Fruit fly (Drosophila melanogaster) whole organism, embryonic: ENCODE data around the gene Actn.

Experiments
- Atf3 ChIP-seq: fragments of 200-800 bp; sonication (Bioruptor generic); optimal IDR thresholded peaks from 3 replicates; lab custom pipeline; 2016; ENCODE audit warnings: missing biosample characterization, missing genetic modification characterization
- CG11695 ChIP-seq: fragments of 200-800 bp; sonication (Bioruptor generic); IDR thresholded peaks from 3 replicates; pipeline ENCODE4 v1.3.6; 2022; ENCODE audit warnings: missing biosample characterization, missing genetic modification characterization
- CG11696 ChIP-seq: fragments of 200-800 bp; sonication (Bioruptor generic); IDR thresholded peaks from 2 replicates; pipeline ENCODE4 v1.3.6; 2022; ENCODE audit warnings: missing biosample characterization, missing genetic modification characterization
- CG12299 ChIP-seq: fragments of 200-800 bp; sonication (Bioruptor generic); optimal IDR thresholded peaks from 2 replicates; lab custom pipeline; 2018; ENCODE audit warnings: missing biosample characterization, mild to moderate bottlenecking, missing genetic modification characterization
- CG14014 ChIP-seq: fragments of 200-800 bp; sonication (Bioruptor generic); IDR thresholded peaks from 2 replicates; pipeline ENCODE4 v1.3.6; 2022; ENCODE audit warnings: missing biosample characterization, missing genetic modification characterization
- CG2116 ChIP-seq: fragments of 200-800 bp; sonication (Bioruptor generic); optimal IDR thresholded peaks from 3 replicates; lab custom pipeline; 2018; ENCODE audit warnings: missing biosample characterization, mild to moderate bottlenecking, missing genetic modification characterization
- CG2120 ChIP-seq: fragments of 200-800 bp; sonication (Bioruptor generic); optimal IDR thresholded peaks from 3 replicates; lab custom pipeline; 2016; ENCODE audit warnings: missing biosample characterization, missing genetic modification characterization
- CG31365 ChIP-seq: fragments of 200-800 bp; sonication (Bioruptor generic); optimal IDR thresholded peaks from 2 replicates; lab custom pipeline; 2018; ENCODE audit warnings: missing biosample characterization, mild to moderate bottlenecking, missing genetic modification characterization
- CG31441 ChIP-seq: fragments of 200-800 bp; sonication (Bioruptor generic); IDR thresholded peaks from 2 replicates; pipeline ENCODE4 v1.3.6; 2022; ENCODE audit warnings: missing biosample characterization, missing genetic modification characterization
- CG34224 ChIP-seq: fragments of 200-800 bp; sonication (Bioruptor generic); IDR thresholded peaks from 3 replicates; pipeline ENCODE4 v1.3.6; 2022; ENCODE audit warnings: missing biosample characterization, missing genetic modification characterization; ENCODE audit not compliant: partially characterized antibody
- CG4282 ChIP-seq: fragments of 200-800 bp; sonication (Bioruptor generic); optimal IDR thresholded peaks from 2 replicates; lab custom pipeline; 2016; ENCODE audit warnings: missing biosample characterization, missing genetic modification characterization
- CG6654 ChIP-seq: fragments of 200-800 bp; sonication (Bioruptor generic); optimal IDR thresholded peaks from 2 replicates; lab custom pipeline; 2017; ENCODE audit warnings: missing biosample characterization, mild to moderate bottlenecking, missing genetic modification characterization
- CG8281 ChIP-seq: fragments of 200-800 bp; sonication (Bioruptor generic); optimal IDR thresholded peaks from 2 replicates; lab custom pipeline; 2018; ENCODE audit warnings: missing biosample characterization, mild to moderate bottlenecking, missing genetic modification characterization, moderate library complexity
- Dek ChIP-seq: fragments of 200-800 bp; sonication (Bioruptor generic); optimal IDR thresholded peaks from 3 replicates; lab custom pipeline; 2019; ENCODE audit warnings: missing biosample characterization, mild to moderate bottlenecking, missing genetic modification characterization, moderate library complexity
- E2f2 ChIP-seq: fragments of 200-800 bp; sonication (Bioruptor generic); IDR thresholded peaks from 2 replicates; pipeline ENCODE4 v1.3.6; 2022; ENCODE audit warnings: missing biosample characterization, missing genetic modification characterization
- ERR ChIP-seq: fragments of 200-800 bp; sonication (Bioruptor generic); optimal IDR thresholded peaks from 2 replicates; lab custom pipeline; 2016; ENCODE audit warnings: missing biosample characterization, missing genetic modification characterization
- Ets65A ChIP-seq: fragments of 200-800 bp; sonication (Bioruptor generic); peaks from one replicate; lab custom pipeline; 2016; ENCODE audit warnings: missing biosample characterization, missing genetic modification characterization
- HHEX ChIP-seq: fragments of 200-800 bp; sonication (Bioruptor generic); optimal IDR thresholded peaks from 3 replicates; lab custom pipeline; 2017; ENCODE audit warnings: missing biosample characterization, mild to moderate bottlenecking, missing genetic modification characterization, missing genetic modification reagents
- Hmr ChIP-seq: fragments of 200-800 bp; sonication (Bioruptor generic); optimal IDR thresholded peaks from 3 replicates; lab custom pipeline; 2017; ENCODE audit warnings: mild to moderate bottlenecking, missing biosample characterization, missing genetic modification reagents, missing genetic modification characterization
- Lhr ChIP-seq: fragments of 200-800 bp; sonication (Bioruptor generic); optimal IDR thresholded peaks from 3 replicates; lab custom pipeline; 2017; ENCODE audit warnings: mild to moderate bottlenecking, missing biosample characterization, missing genetic modification reagents, missing genetic modification characterization
- MTF-1 ChIP-seq: fragments of 200-800 bp; sonication (Bioruptor generic); optimal IDR thresholded peaks from 2 replicates; lab custom pipeline; 2018; ENCODE audit warnings: missing biosample characterization, mild to moderate bottlenecking, missing genetic modification characterization, borderline replicate concordance
- NC2β ChIP-seq: fragments of 200-800 bp; sonication (Bioruptor generic); optimal IDR thresholded peaks from 2 replicates; lab custom pipeline; 2016; ENCODE audit warnings: missing biosample characterization, missing genetic modification characterization
- Nf-YC ChIP-seq: fragments of 200-800 bp; optimal IDR thresholded peaks from 3 replicates; lab custom pipeline; 2019; ENCODE audit warnings: missing biosample characterization, mild to moderate bottlenecking, missing genetic modification characterization, moderate library complexity
- Oli ChIP-seq: fragments of 200-800 bp; sonication (Bioruptor generic); optimal IDR thresholded peaks from 2 replicates; lab custom pipeline; 2018; ENCODE audit warnings: missing biosample characterization, mild to moderate bottlenecking, missing genetic modification characterization, moderate library complexity
- ato ChIP-seq: fragments of 200-800 bp; sonication (Bioruptor generic); IDR thresholded peaks from 2 replicates; pipeline ENCODE4 v1.3.6; 2022; ENCODE audit warnings: missing biosample characterization, missing genetic modification characterization; ENCODE audit not compliant: partially characterized antibody
- br ChIP-seq: fragments of >200 bp; optimal IDR thresholded peaks from 2 replicates; lab custom pipeline; 2017
- bsh ChIP-seq, 2 experiments: fragments of 200-800 bp; sonication (Bioruptor generic); optimal IDR thresholded peaks; 2 replicates each; lab custom pipeline; 2017 to 2018; ENCODE audit warnings: mild to moderate bottlenecking in 2 of 2, missing biosample characterization in 2 of 2, missing genetic modification characterization in 2 of 2, moderate library complexity in 1 of 2
- ems ChIP-seq: fragments of 200-800 bp; sonication (Bioruptor generic); optimal IDR thresholded peaks from 3 replicates; lab custom pipeline; 2016; ENCODE audit warnings: missing biosample characterization, missing genetic modification characterization
- en ChIP-seq: fragments of 200-800 bp; sonication (Bioruptor generic); optimal IDR thresholded peaks from 2 replicates; lab custom pipeline; 2016; ENCODE audit warnings: missing biosample characterization, missing genetic modification characterization
- esg ChIP-seq: fragments of 200-800 bp; sonication (Bioruptor generic); conservative IDR thresholded peaks from 2 replicates; pipeline ENCODE4 v1.3.6; 2022; ENCODE audit warnings: missing biosample characterization, missing genetic modification characterization
- exex ChIP-seq: fragments of 200-800 bp; sonication (Bioruptor generic); optimal IDR thresholded peaks from 4 replicates; lab custom pipeline; 2018; ENCODE audit warnings: missing biosample characterization, mild to moderate bottlenecking, missing genetic modification characterization, moderate library complexity
- gce ChIP-seq: fragments of 200-800 bp; sonication (Bioruptor generic); IDR thresholded peaks from 3 replicates; pipeline ENCODE4 v1.3.6; 2022; ENCODE audit warnings: missing biosample characterization, missing genetic modification characterization
- gcm2 ChIP-seq: fragments of 200-800 bp; sonication (Bioruptor generic); optimal IDR thresholded peaks from 2 replicates; lab custom pipeline; 2016; ENCODE audit warnings: missing biosample characterization, missing genetic modification characterization
- gfzf ChIP-seq: fragments of 200-800 bp; sonication (Bioruptor generic); optimal IDR thresholded peaks from 2 replicates; lab custom pipeline; 2016; ENCODE audit warnings: missing biosample characterization, mild to moderate bottlenecking, missing genetic modification characterization, moderate library complexity
- hbn ChIP-seq: fragments of 200-800 bp; sonication (Bioruptor generic); IDR thresholded peaks from 2 replicates; pipeline ENCODE4 v1.3.6; 2022; ENCODE audit warnings: missing biosample characterization, missing genetic modification characterization; ENCODE audit not compliant: partially characterized antibody
- jigr1 ChIP-seq: fragments of 200-800 bp; sonication (Bioruptor generic); IDR thresholded peaks from 3 replicates; pipeline ENCODE4 v1.3.6; 2022; ENCODE audit warnings: missing biosample characterization, missing genetic modification characterization
- kay ChIP-seq: fragments of 200-800 bp; sonication (Bioruptor generic); optimal IDR thresholded peaks from 2 replicates; lab custom pipeline; 2016; ENCODE audit warnings: missing biosample characterization, missing genetic modification characterization
- lab ChIP-seq: fragments of 200-800 bp; sonication (Bioruptor generic); optimal IDR thresholded peaks from 3 replicates; lab custom pipeline; 2017; ENCODE audit warnings: missing biosample characterization, missing genetic modification characterization, mild to moderate bottlenecking, moderate library complexity, missing genetic modification reagents
- p53 ChIP-seq: fragments of 200-800 bp; sonication (Bioruptor generic); optimal IDR thresholded peaks from 2 replicates; lab custom pipeline; 2016; ENCODE audit warnings: missing biosample characterization, missing genetic modification characterization
- pnt ChIP-seq: fragments of 200-800 bp; sonication (Bioruptor generic); optimal IDR thresholded peaks from 3 replicates; lab custom pipeline; 2016; ENCODE audit warnings: missing biosample characterization, missing genetic modification characterization
- psq ChIP-seq: fragments of 200-800 bp; sonication (Bioruptor generic); optimal IDR thresholded peaks from 2 replicates; lab custom pipeline; 2017; ENCODE audit warnings: missing biosample characterization, missing genetic modification characterization
- scrt ChIP-seq: fragments of 200-800 bp; sonication (Bioruptor generic); optimal IDR thresholded peaks from 2 replicates; lab custom pipeline; 2018; ENCODE audit warnings: missing biosample characterization, mild to moderate bottlenecking, missing genetic modification characterization, moderate library complexity
- sim ChIP-seq: fragments of 200-800 bp; sonication (Bioruptor generic); IDR thresholded peaks from 2 replicates; pipeline ENCODE4 v1.3.6; 2022; ENCODE audit warnings: missing biosample characterization, missing genetic modification characterization
- slbo ChIP-seq: fragments of 200-800 bp; sonication (Bioruptor generic); IDR thresholded peaks from 2 replicates; pipeline ENCODE4 v1.3.6; 2022; ENCODE audit warnings: missing biosample characterization, missing genetic modification characterization
- tio ChIP-seq: fragments of 200-800 bp; sonication (Bioruptor generic); optimal IDR thresholded peaks from 2 replicates; lab custom pipeline; 2017; ENCODE audit warnings: missing biosample characterization, missing genetic modification characterization, inconsistent platforms
- tll ChIP-seq, 2 experiments: fragments of 200-800 bp in 1 of 2; fragments of >200 bp in 1 of 2; sonication (Bioruptor generic) in 1 of 2; optimal IDR thresholded peaks; 2 replicates each; lab custom pipeline; 2017 to 2019; ENCODE audit warnings: missing biosample characterization in 2 of 2, missing genetic modification characterization in 2 of 2, mild to moderate bottlenecking in 1 of 2, moderate library complexity in 1 of 2
- ttk ChIP-seq: fragments of 200-800 bp; sonication (Bioruptor generic); IDR thresholded peaks from 2 replicates; pipeline ENCODE4 v2.1.2; 2022; ENCODE audit warnings: missing biosample characterization, missing genetic modification characterization
- unc-4 ChIP-seq: fragments of 200-800 bp; sonication (Bioruptor generic); IDR thresholded peaks from 2 replicates; pipeline ENCODE4 v1.3.6; 2022; ENCODE audit warnings: missing biosample characterization, missing genetic modification characterization; ENCODE audit not compliant: partially characterized antibody
- z ChIP-seq: fragments of 200-800 bp; sonication (Bioruptor generic); IDR thresholded peaks from 3 replicates; pipeline ENCODE4 v1.3.6; 2022; ENCODE audit warnings: missing biosample characterization, missing genetic modification characterization

The Actn gene

dm6 chrX:2050070-2050899, 8.2 kb upstream of the Actn start, which contains the start of gene moody (continued):
- peak; percentile 69 to 95 for TF ChIP-seq bsh (GFP tag; optimal IDR thresholded peaks at IDR 0.05; lab: Kevin White, UChicago)
- peak; percentile 97 for TF ChIP-seq MTF-1 (GFP tag; lab: Kevin White, UChicago)
- peak; percentile 83 for TF ChIP-seq CG8281 (tag; lab: Kevin White, UChicago)
- TF ChIP-seq unc-4 (GFP tag; lab: Robert Waterston, UW) = peak; percentile 58
- TF ChIP-seq exex (tag; lab: Kevin White, UChicago) = peak; percentile 85
- peak; percentile 95 for TF ChIP-seq esg
- TF ChIP-seq sim (GFP tag; lab: Robert Waterston, UW) = peak; percentile 95
- TF ChIP-seq CG31365 (tag; lab: Kevin White, UChicago) = peak; percentile 93
- peak; percentile 91 for TF ChIP-seq Nf-YC (tag; lab: Kevin White, UChicago)
- TF ChIP-seq ttk (GFP tag; lab: Robert Waterston, UW) = peak; percentile 97
- peak; percentile 97 for TF ChIP-seq HHEX (GFP tag; lab: Kevin White, UChicago)
- peak; percentile 95 for TF ChIP-seq p53
- peak; percentile 97 for TF ChIP-seq en
- TF ChIP-seq Dek (tag; lab: Kevin White, UChicago) = peak; percentile 97
- peak; percentile 97 for TF ChIP-seq pnt
- TF ChIP-seq CG12299 (tag; lab: Kevin White, UChicago) = peak; percentile 94
- no peak for TF ChIP-seq br
- peak; percentile 92 for TF ChIP-seq CG11696 (GFP tag; lab: Robert Waterston, UW)
- TF ChIP-seq scrt (GFP tag; lab: Kevin White, UChicago) = peak; percentile 94
- TF ChIP-seq Ets65A = peak; percentile 99
- peak; percentile 94 for TF ChIP-seq CG11695 (GFP tag; lab: Robert Waterston, UW)
- TF ChIP-seq hbn (GFP tag; lab: Robert Waterston, UW) = peak; percentile 48; the same call in 1 of the 2 replicates
- TF ChIP-seq CG31441 (GFP tag; lab: Robert Waterston, UW) = peak; percentile 88
- peak; percentile 91 for TF ChIP-seq gcm2 (GFP tag; lab: Kevin White, UChicago)
- TF ChIP-seq CG4282 (GFP tag; lab: Kevin White, UChicago) = peak; percentile 94
- peak; percentile 94 for TF ChIP-seq kay (GFP tag; lab: Kevin White, UChicago)
- peak; percentile 81 for TF ChIP-seq tio (GFP tag; lab: Kevin White, UChicago)
- TF ChIP-seq z = peak; percentile 86
- TF ChIP-seq lab (GFP tag; lab: Kevin White, UChicago) = peak; percentile 99
- peak; percentile 87 for TF ChIP-seq CG6654
- TF ChIP-seq jigr1 (GFP tag; lab: Robert Waterston, UW) = peak; percentile 92
- TF ChIP-seq CG34224 (GFP tag; lab: Robert Waterston, UW) = peak; percentile 52; the same call in 2 of the 3 replicates
- TF ChIP-seq CG2116 (GFP tag; lab: Kevin White, UChicago) = peak; percentile 63
- TF ChIP-seq E2f2 (GFP tag; lab: Robert Waterston, UW) = peak; percentile 80
- peak; percentile 93 for TF ChIP-seq Oli (tag; lab: Kevin White, UChicago)
- TF ChIP-seq CG2120 (GFP tag; lab: Kevin White, UChicago) = peak; percentile 99
- TF ChIP-seq CG14014 = peak; percentile 99
- TF ChIP-seq Hmr (GFP tag; lab: Kevin White, UChicago) = peak; percentile 99
- TF ChIP-seq ems = peak; percentile 98
- TF ChIP-seq gfzf (GFP tag; lab: Kevin White, UChicago) = peak; percentile 24
- peak; percentile 97 for TF ChIP-seq ERR (GFP tag; lab: Kevin White, UChicago)
- no peak for TF ChIP-seq tll (GFP tag; optimal IDR thresholded peaks at IDR 0.05; lab: Kevin White, UChicago)
- peak; percentile 100 for TF ChIP-seq slbo (GFP tag; lab: Robert Waterston, UW)
- peak; percentile 95 for TF ChIP-seq Atf3
- TF ChIP-seq NC2β = peak; percentile 95
- TF ChIP-seq ato (GFP tag; lab: Robert Waterston, UW) = no peak
- TF ChIP-seq psq (GFP tag; lab: Kevin White, UChicago) = peak; percentile 89
- TF ChIP-seq gce (GFP tag; lab: Robert Waterston, UW) = peak; percentile 97
- TF ChIP-seq Lhr (GFP tag; lab: Kevin White, UChicago) = peak; percentile 71
